Worm (Caenorhabditis elegans) whole organism, midembryonic: ENCODE data around the gene msp-81.
"Not testable (repeated sequence)": the region's sequence is repeated elsewhere in the genome, so short reads cannot be mapped to it uniquely, and the experiment has no call there.

Experiments used
- T22C8.4 ChIP-seq: fragments of 200-800 bp; sonication (Bioruptor generic); IDR thresholded peaks from 2 replicates; pipeline ENCODE4 v1.3.6; 2022; ENCODE audit warnings: missing genetic modification characterization, missing compliant biosample characterization
- cog-1 ChIP-seq: sonication (generic microtip); optimal IDR thresholded peaks from 2 replicates; lab custom pipeline; 2016; ENCODE audit warnings: missing genetic modification characterization, missing compliant biosample characterization
- flt-1 ChIP-seq: fragments of 200-800 bp; sonication (Bioruptor generic); IDR thresholded peaks from 2 replicates; pipeline ENCODE4 v1.3.6; 2022; ENCODE audit warnings: missing genetic modification characterization, missing compliant biosample characterization
- klf-2 ChIP-seq: fragments of 200-800 bp; sonication (Bioruptor generic); conservative IDR thresholded peaks from 2 replicates; pipeline ENCODE4 v1.3.6; 2022; ENCODE audit warnings: missing genetic modification reagents, missing genetic modification characterization, missing compliant biosample characterization
- med-1 ChIP-seq: sonication (generic microtip); optimal IDR thresholded peaks from 2 replicates; lab custom pipeline; 2017; ENCODE audit warnings: missing genetic modification characterization, mild to moderate bottlenecking, missing compliant biosample characterization, antibody characterized with exemption, missing genetic modification reagents; ENCODE audit not compliant: insufficient read depth
- ref-1 ChIP-seq: fragments of 200-800 bp; sonication (Bioruptor generic); conservative IDR thresholded peaks from 2 replicates; pipeline ENCODE4 v1.3.6; 2022; ENCODE audit warnings: missing genetic modification reagents, missing genetic modification characterization, missing compliant biosample characterization
- tab-1 ChIP-seq: fragments of 200-800 bp; sonication (Bioruptor generic); IDR thresholded peaks from 2 replicates; pipeline ENCODE4 v1.3.6; 2022; ENCODE audit warnings: missing genetic modification characterization, missing compliant biosample characterization
- ztf-23 ChIP-seq: fragments of 200-800 bp; sonication (Bioruptor generic); IDR thresholded peaks from 2 replicates; pipeline ENCODE4 v1.3.6; 2022; ENCODE audit warnings: missing genetic modification reagents, missing genetic modification characterization, missing compliant biosample characterization
- ztf-29 ChIP-seq: fragments of 200-800 bp; sonication (Bioruptor generic); IDR thresholded peaks from 2 replicates; pipeline ENCODE4 v1.3.6; 2022; ENCODE audit warnings: missing genetic modification reagents, missing genetic modification characterization, missing compliant biosample characterization

Gene msp-81

ce11 chrIV:9849624-9850023, 13.4 kb upstream of the msp-81 start, which contains the start of gene K07F5.8:
Gene K07F5.8 (minus strand): TSS chrIV:9849724.
- TF ChIP-seq klf-2 (GFP tag; lab: Robert Waterston, UW) (no peak), tab-1 (GFP tag; lab: Robert Waterston, UW) (no peak), T22C8.4 (GFP tag; lab: Robert Waterston, UW) (no peak), flt-1 (no peak), cog-1 (no peak), ref-1 (GFP tag; lab: Robert Waterston, UW) (no peak), ztf-29 (GFP tag; lab: Robert Waterston, UW) (no peak), ztf-23 (GFP tag; lab: Robert Waterston, UW) (no peak), med-1 (no peak)

ce11 chrIV:9848075-9848474, 11.9 kb upstream of the msp-81 start, which contains the start of gene K07F5.7:
Gene K07F5.7 (minus strand): TSS chrIV:9848175.
- TF ChIP-seq ref-1 (GFP tag; lab: Robert Waterston, UW) = no peak
- no peak for TF ChIP-seq cog-1
- TF ChIP-seq T22C8.4 (GFP tag; lab: Robert Waterston, UW) = no peak
- TF ChIP-seq ztf-29 (GFP tag; lab: Robert Waterston, UW) = no peak
- no peak for TF ChIP-seq ztf-23 (GFP tag; lab: Robert Waterston, UW)
- TF ChIP-seq med-1 = no peak
- no peak for TF ChIP-seq tab-1 (GFP tag; lab: Robert Waterston, UW)
- TF ChIP-seq flt-1 = no peak

- TF ChIP-seq klf-2 (GFP tag; lab: Robert Waterston, UW) (no peak), ztf-29 (GFP tag; lab: Robert Waterston, UW) (no peak), ztf-23 (GFP tag; lab: Robert Waterston, UW) (no peak), med-1 (no peak), T22C8.4 (GFP tag; lab: Robert Waterston, UW) (no peak), tab-1 (GFP tag; lab: Robert Waterston, UW) (no peak)
Measured at ce11 chrIV:9846574-9846973, 10.4 kb upstream of the msp-81 start, which contains the start of gene K07F5.6. Gene K07F5.6 (minus strand): TSS chrIV:9846674.

- no peak for TF ChIP-seq med-1
Measured at ce11 chrIV:9843760-9844159, 7.5 kb upstream of the msp-81 start, which contains the start of gene nspd-2. Gene nspd-2 (plus strand): TSS chrIV:9844060.

- TF ChIP-seq T22C8.4 (GFP tag; lab: Robert Waterston, UW) (no peak), ztf-23 (GFP tag; lab: Robert Waterston, UW) (no peak), med-1 (no peak), ztf-29 (GFP tag; lab: Robert Waterston, UW) (no peak), cog-1 (no peak), ref-1 (GFP tag; lab: Robert Waterston, UW) (no peak), flt-1 (no peak), tab-1 (GFP tag; lab: Robert Waterston, UW) (no peak), klf-2 (GFP tag; lab: Robert Waterston, UW) (no peak)
Measured at ce11 chrIV:9842071-9842470, 5.9 kb upstream of the msp-81 start, which contains the start of gene K07F5.17. Gene K07F5.17 (plus strand): TSS chrIV:9842371.

- no peak for TF ChIP-seq T22C8.4 (GFP tag; lab: Robert Waterston, UW)
Measured at ce11 chrIV:9840984-9841590, 4.9 kb upstream of the msp-81 start, which contains the start of the genes kin-24 and msp-56. Gene kin-24 (minus strand): TSS chrIV:9841084. Gene msp-56 (plus strand): TSS chrIV:9841540.

- not testable (repeated sequence) for TF ChIP-seq ref-1 (GFP tag; lab: Robert Waterston, UW); flt-1; ztf-23 (GFP tag; lab: Robert Waterston, UW)
Measured at ce11 chrIV:9837349-9837748, 1.1 kb upstream of the msp-81 start, which contains the start of gene msp-10. Gene msp-10 (plus strand): TSS chrIV:9837649.

ce11 chrIV:9833337-9833736, 2.9 kb downstream of the msp-81 start:
- TF ChIP-seq cog-1 (no peak), klf-2 (GFP tag; lab: Robert Waterston, UW) (no peak), ref-1 (GFP tag; lab: Robert Waterston, UW) (no peak), ztf-29 (GFP tag; lab: Robert Waterston, UW) (no peak), tab-1 (GFP tag; lab: Robert Waterston, UW) (no peak), flt-1 (no peak), ztf-23 (GFP tag; lab: Robert Waterston, UW) (no peak), med-1 (no peak), T22C8.4 (GFP tag; lab: Robert Waterston, UW) (no peak)

- TF ChIP-seq ztf-29 (GFP tag; lab: Robert Waterston, UW) (no peak), tab-1 (GFP tag; lab: Robert Waterston, UW) (no peak), klf-2 (GFP tag; lab: Robert Waterston, UW) (no peak), ztf-23 (GFP tag; lab: Robert Waterston, UW) (no peak), cog-1 (no peak), flt-1 (no peak), ref-1 (GFP tag; lab: Robert Waterston, UW) (no peak), T22C8.4 (GFP tag; lab: Robert Waterston, UW) (no peak), med-1 (no peak)
Measured at ce11 chrIV:9832586-9832985, 3.6 kb downstream of the msp-81 start, which contains the start of gene kin-21. Gene kin-21 (plus strand): TSS chrIV:9832886.

- TF ChIP-seq ztf-23 (GFP tag; lab: Robert Waterston, UW) (no peak), flt-1 (no peak), klf-2 (GFP tag; lab: Robert Waterston, UW) (no peak), ztf-29 (GFP tag; lab: Robert Waterston, UW) (peak; percentile 64; the same call in 1 of the 2 replicates)
Measured at ce11 chrIV:9825196-9825744, 10.9 kb downstream of the msp-81 start, which contains the start of gene mtr-4. Gene mtr-4 (plus strand): TSS chrIV:9825694.
